Fruit fly (Drosophila melanogaster): ENCODE results near the gene NP15.6.

Gene NP15.6

DNA sequence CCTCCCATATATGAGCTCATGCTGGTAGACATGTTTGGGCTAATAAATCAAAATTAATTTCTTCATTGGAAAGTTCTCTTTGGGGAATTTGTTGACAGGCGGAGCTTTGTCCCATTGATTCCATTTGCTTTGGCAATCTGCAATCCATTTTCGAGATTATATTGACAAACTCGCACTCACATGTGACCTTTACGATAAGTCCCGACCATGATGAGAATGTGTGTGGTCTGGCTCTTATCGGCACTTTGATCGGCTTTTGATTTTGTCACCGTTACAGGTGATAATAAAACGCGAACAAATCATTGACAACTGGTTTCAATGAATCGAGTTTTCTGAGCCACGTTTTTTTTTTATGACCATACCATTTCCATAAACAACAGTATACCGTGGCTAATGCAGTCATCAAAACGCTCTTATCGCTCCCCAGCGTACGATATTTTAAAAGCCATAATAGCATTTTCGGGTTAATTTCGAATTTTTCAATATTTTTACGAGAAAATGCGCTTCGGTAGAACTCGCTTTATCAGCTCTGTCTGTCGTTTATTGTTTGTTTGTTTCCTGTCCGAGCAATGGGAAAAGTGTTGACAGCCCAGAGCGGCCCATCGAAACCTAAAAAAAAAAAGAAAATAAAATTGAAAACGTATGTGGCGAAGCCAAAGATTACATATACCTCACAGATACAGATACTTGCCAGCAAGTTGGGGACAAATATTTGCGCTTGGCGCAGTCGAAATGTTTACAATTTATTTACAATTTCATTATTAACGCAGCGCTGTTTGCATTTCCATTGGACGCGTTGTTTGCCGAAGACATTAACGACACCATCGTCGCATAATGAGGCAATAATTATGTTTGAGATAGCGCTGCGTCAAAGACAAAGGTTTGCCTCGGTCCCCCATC lies 29.5 kb upstream of the NP15.6 start (continued):
- no peak for TF ChIP-seq CG42726 (GFP tag; IDR thresholded peaks at IDR 0.05; ENCODE audit: partially characterized antibody)
- no peak for TF ChIP-seq hbn (GFP tag; IDR thresholded peaks at IDR 0.05; ENCODE audit: partially characterized antibody)
- no peak for TF ChIP-seq D (optimal IDR thresholded peaks at IDR 0.05)
- TF ChIP-seq D (GFP tag; optimal IDR thresholded peaks at IDR 0.05), result peak; percentile 79
- peak; percentile 74 for TF ChIP-seq tup (GFP tag; optimal IDR thresholded peaks at IDR 0.05)
- TF ChIP-seq Antp (GFP tag; optimal IDR thresholded peaks at IDR 0.05), result no peak
- peak; percentile 82 for TF ChIP-seq CG16863 (GFP tag; optimal IDR thresholded peaks at IDR 0.05)
- TF ChIP-seq H2.0 (GFP tag; IDR thresholded peaks at IDR 0.05), result no peak
- TF ChIP-seq CG10366 (GFP tag; IDR thresholded peaks at IDR 0.05), result peak; percentile 55; the same call in 1 of the 2 replicates
- TF ChIP-seq Asciz (GFP tag; optimal IDR thresholded peaks at IDR 0.05), result peak; percentile 89
- TF ChIP-seq slou (GFP tag; optimal IDR thresholded peaks at IDR 0.05), result no peak
- no peak for TF ChIP-seq ase (GFP tag; IDR thresholded peaks at IDR 0.05)
- peak; percentile 68 for TF ChIP-seq CoRest (tag; optimal IDR thresholded peaks at IDR 0.05)
- TF ChIP-seq zfh1 (GFP tag; IDR thresholded peaks at IDR 0.05), result peak; percentile 64
- peak; percentile 48; the same call in 2 of the 3 replicates for TF ChIP-seq CG17361 (GFP tag; IDR thresholded peaks at IDR 0.05)
- peak; percentile 77 for TF ChIP-seq sim (GFP tag; IDR thresholded peaks at IDR 0.05)
- TF ChIP-seq CG17385 (GFP tag; optimal IDR thresholded peaks at IDR 0.05), result peak; percentile 69
- no peak for TF ChIP-seq luna (GFP tag; optimal IDR thresholded peaks at IDR 0.05)
- TF ChIP-seq lbe (GFP tag; optimal IDR thresholded peaks at IDR 0.05), result no peak
- TF ChIP-seq nerfin-1 (tag; optimal IDR thresholded peaks at IDR 0.05), result peak; percentile 76
- no peak for TF ChIP-seq Trl (optimal IDR thresholded peaks at IDR 0.05)
- peak; percentile 25 for TF ChIP-seq Trl (GFP tag; optimal IDR thresholded peaks at IDR 0.05)
- peak; percentile 53 for TF ChIP-seq Sry-β (GFP tag; optimal IDR thresholded peaks at IDR 0.05)
- no peak for TF ChIP-seq Mrtf (GFP tag; IDR thresholded peaks at IDR 0.05)
- no peak for TF ChIP-seq Ptx1 (GFP tag; IDR thresholded peaks at IDR 0.05)
- no peak for TF ChIP-seq CG4282 (GFP tag; optimal IDR thresholded peaks at IDR 0.05)
- TF ChIP-seq emc (GFP tag; optimal IDR thresholded peaks at IDR 0.05), result no peak
- TF ChIP-seq Hr51 (GFP tag; optimal IDR thresholded peaks at IDR 0.05), result peak; percentile 51 to 60
- no peak for TF ChIP-seq CG3726 (GFP tag; IDR thresholded peaks at IDR 0.05)
- no peak for TF ChIP-seq CG7963 (GFP tag; IDR thresholded peaks at IDR 0.05; ENCODE audit: partially characterized antibody)
- TF ChIP-seq CG14965 (GFP tag; optimal IDR thresholded peaks at IDR 0.05; ENCODE audit: borderline replicate concordance), result no peak
- no peak for TF ChIP-seq p53 (GFP tag; optimal IDR thresholded peaks at IDR 0.05)
- TF ChIP-seq CG17328 (GFP tag; IDR thresholded peaks at IDR 0.05), result peak; percentile 85
- TF ChIP-seq tna (GFP tag; IDR thresholded peaks at IDR 0.05; ENCODE audit: partially characterized antibody), result no peak
- no peak for TF ChIP-seq CG11085 (GFP tag; IDR thresholded peaks at IDR 0.05)
- TF ChIP-seq Neu2 (GFP tag; optimal IDR thresholded peaks at IDR 0.05; ENCODE audit: borderline replicate concordance), result no peak
- no peak for TF ChIP-seq toy (GFP tag; IDR thresholded peaks at IDR 0.05)
- TF ChIP-seq odd (GFP tag; optimal IDR thresholded peaks at IDR 0.05), result peak; percentile 95
- peak; percentile 19 for TF ChIP-seq Usf (GFP tag; optimal IDR thresholded peaks at IDR 0.05)
- no peak for TF ChIP-seq Dbx (GFP tag; IDR thresholded peaks at IDR 0.05)
- TF ChIP-seq jing (GFP tag; optimal IDR thresholded peaks at IDR 0.05), result peak; percentile 64
- peak; percentile 99 for TF ChIP-seq CG2202 (tag; optimal IDR thresholded peaks at IDR 0.05)
- peak; percentile 10 for TF ChIP-seq CG1647 (GFP tag; optimal IDR thresholded peaks at IDR 0.05)
- peak; percentile 1 for TF ChIP-seq CG9817 (tag; optimal IDR thresholded peaks at IDR 0.05)
- TF ChIP-seq kah (GFP tag; optimal IDR thresholded peaks at IDR 0.05), result peak; percentile 50
- peak; percentile 26 for TF ChIP-seq lab (GFP tag; optimal IDR thresholded peaks at IDR 0.05)
- TF ChIP-seq hb (GFP tag; IDR thresholded peaks at IDR 0.05; ENCODE audit: partially characterized antibody), result no peak
- no peak for TF ChIP-seq Doc2 (GFP tag; IDR thresholded peaks at IDR 0.05)
- TF ChIP-seq CG31224 (GFP tag; IDR thresholded peaks at IDR 0.05), result no peak

Data from whole organism, embryonic.